Fruit fly (Drosophila melanogaster): ENCODE measurements around the gene CG2004.

Gene CG2004

dm6 chrX:8677434-8677833, 37.3 kb downstream of the CG2004 start (continued):
- TF ChIP-seq CG18764 (GFP tag; optimal IDR thresholded peaks at IDR 0.05) = no peak
- no peak for TF ChIP-seq CG6689 (GFP tag; IDR thresholded peaks at IDR 0.05)
- TF ChIP-seq Hr39 (optimal IDR thresholded peaks at IDR 0.05) = no peak
- no peak for TF ChIP-seq MESR4 (GFP tag; optimal IDR thresholded peaks at IDR 0.05)
- peak; percentile 43 for TF ChIP-seq kay (GFP tag; optimal IDR thresholded peaks at IDR 0.05)
- no peak for TF ChIP-seq CG30020 (tag; optimal IDR thresholded peaks at IDR 0.05)
- TF ChIP-seq CG33213 (GFP tag; optimal IDR thresholded peaks at IDR 0.05) = peak; percentile 2
- no peak for TF ChIP-seq H2.0 (GFP tag; IDR thresholded peaks at IDR 0.05)
- TF ChIP-seq CG6683 (GFP tag; optimal IDR thresholded peaks at IDR 0.05) = no peak
- no peak for TF ChIP-seq CG32772 (GFP tag; IDR thresholded peaks at IDR 0.05)
- TF ChIP-seq zfh1 (GFP tag; IDR thresholded peaks at IDR 0.05) = peak; percentile 54; the same call in 2 of the 3 replicates
- TF ChIP-seq CG10274 (GFP tag; optimal IDR thresholded peaks at IDR 0.05) = peak; percentile 27
- no peak for TF ChIP-seq CG11696 (GFP tag; IDR thresholded peaks at IDR 0.05)
- 0 out of 2 replicates have a peak, but pooled peaks have one; percentile 33 for TF ChIP-seq Gsc (GFP tag; IDR thresholded peaks at IDR 0.05)
- no peak for TF ChIP-seq ab (GFP tag; optimal IDR thresholded peaks at IDR 0.05)
- no peak for TF ChIP-seq CG9727 (GFP tag; optimal IDR thresholded peaks at IDR 0.05)
- no peak for TF ChIP-seq Dref (GFP tag; IDR thresholded peaks at IDR 0.05)
- no peak for TF ChIP-seq CG3281 (GFP tag; optimal IDR thresholded peaks at IDR 0.05)
- TF ChIP-seq CG4404 (GFP tag; IDR thresholded peaks at IDR 0.05) = no peak
- TF ChIP-seq dmrt99B (tag; optimal IDR thresholded peaks at IDR 0.05) = peak; percentile 75
- no peak for TF ChIP-seq CG1024 (GFP tag; IDR thresholded peaks at IDR 0.05)
- no peak for TF ChIP-seq ftz-f1 (GFP tag; optimal IDR thresholded peaks at IDR 0.05)
- peak; percentile 73 for TF ChIP-seq Xrp1 (GFP tag; IDR thresholded peaks at IDR 0.05)
- no peak for TF ChIP-seq unpg (GFP tag; optimal IDR thresholded peaks at IDR 0.05)
- no peak for TF ChIP-seq abd-A (tag; optimal IDR thresholded peaks at IDR 0.05)
- no peak for TF ChIP-seq CG34224 (GFP tag; IDR thresholded peaks at IDR 0.05; ENCODE audit: partially characterized antibody)
- no peak for TF ChIP-seq CG9797 (GFP tag; optimal IDR thresholded peaks at IDR 0.05)
- TF ChIP-seq CG4854 (GFP tag; optimal IDR thresholded peaks at IDR 0.05) = no peak
- TF ChIP-seq CG12299 (tag; optimal IDR thresholded peaks at IDR 0.05) = no peak
- no peak for TF ChIP-seq BEAF-32 (GFP tag; optimal IDR thresholded peaks at IDR 0.05)
- no peak for TF ChIP-seq CG2889 (GFP tag; IDR thresholded peaks at IDR 0.05)
- TF ChIP-seq CG5180 (GFP tag; optimal IDR thresholded peaks at IDR 0.05) = no peak
- TF ChIP-seq CoRest (tag; optimal IDR thresholded peaks at IDR 0.05) = no peak
- no peak for TF ChIP-seq CG15514 (GFP tag; optimal IDR thresholded peaks at IDR 0.05)
- no peak for TF ChIP-seq al (GFP tag; IDR thresholded peaks at IDR 0.05)
- no peak for TF ChIP-seq CG17912 (GFP tag; optimal IDR thresholded peaks at IDR 0.05)
- TF ChIP-seq CG13424 (tag; optimal IDR thresholded peaks at IDR 0.05) = no peak
- TF ChIP-seq odd (GFP tag; optimal IDR thresholded peaks at IDR 0.05) = no peak
- TF ChIP-seq CG2199 (GFP tag; IDR thresholded peaks at IDR 0.05) = no peak
- no peak for TF ChIP-seq zen2 (GFP tag; IDR thresholded peaks at IDR 0.05; ENCODE audit: partially characterized antibody)
- no peak for TF ChIP-seq hth (optimal IDR thresholded peaks at IDR 0.05)
- TF ChIP-seq aop (GFP tag; IDR thresholded peaks at IDR 0.05) = no peak
- no peak for TF ChIP-seq Usf (GFP tag; optimal IDR thresholded peaks at IDR 0.05)
- TF ChIP-seq peb (GFP tag; IDR thresholded peaks at IDR 0.05) = no peak
- TF ChIP-seq CG11695 (GFP tag; IDR thresholded peaks at IDR 0.05) = no peak
- no peak for TF ChIP-seq tna (GFP tag; IDR thresholded peaks at IDR 0.05; ENCODE audit: partially characterized antibody)
- TF ChIP-seq prd (optimal IDR thresholded peaks at IDR 0.05) = no peak
- TF ChIP-seq prd (GFP tag; IDR thresholded peaks at IDR 0.05) = peak; percentile 67; the same call in 2 of the 3 replicates
- TF ChIP-seq CG10366 (GFP tag; IDR thresholded peaks at IDR 0.05) = peak; percentile 42; the same call in 1 of the 2 replicates
- no peak for TF ChIP-seq phol (tag; optimal IDR thresholded peaks at IDR 0.05)
- no peak for TF ChIP-seq maf-S (GFP tag; optimal IDR thresholded peaks at IDR 0.05)
- peak; percentile 86 for TF ChIP-seq onecut (GFP tag; IDR thresholded peaks at IDR 0.05)
- TF ChIP-seq CG16815 (GFP tag; optimal IDR thresholded peaks at IDR 0.05) = no peak

Data from whole organism, embryonic.